Fruit fly (Drosophila melanogaster) whole organism, embryonic: ENCODE measurements around the gene HDAC4.

Source experiments
- Abd-B ChIP-seq: fragments of 200-800 bp; sonication (Bioruptor generic); optimal IDR thresholded peaks from 2 replicates; lab custom pipeline; 2018; ENCODE audit warnings: missing biosample characterization, mild to moderate bottlenecking, missing genetic modification characterization, moderate library complexity
- Antp ChIP-seq: fragments of 200-800 bp; sonication (Bioruptor generic); optimal IDR thresholded peaks from 3 replicates; lab custom pipeline; 2016; ENCODE audit warnings: missing biosample characterization, missing genetic modification characterization
- Awh ChIP-seq: fragments of 200-800 bp; sonication (Bioruptor generic); IDR thresholded peaks from 2 replicates; pipeline ENCODE4, ENCODE4 v1.3.6; 2022; ENCODE audit warnings: missing biosample characterization, missing genetic modification characterization
- B-H2 ChIP-seq: fragments of 200-800 bp; sonication (Bioruptor generic); optimal IDR thresholded peaks from 2 replicates; lab custom pipeline; 2018; ENCODE audit warnings: missing biosample characterization, mild to moderate bottlenecking, missing genetic modification characterization
- Bdp1 ChIP-seq: fragments of 200-800 bp; sonication (Bioruptor generic); optimal IDR thresholded peaks from 3 replicates; lab custom pipeline; 2016; ENCODE audit warnings: missing biosample characterization, missing genetic modification characterization
- BtbVII ChIP-seq: fragments of 200-800 bp; sonication (Bioruptor generic); optimal IDR thresholded peaks from 3 replicates; lab custom pipeline; 2017; ENCODE audit warnings: missing biosample characterization, mild to moderate bottlenecking, missing genetic modification characterization
- CG10979 ChIP-seq: fragments of 200-800 bp; sonication (Bioruptor generic); optimal IDR thresholded peaks from 2 replicates; lab custom pipeline; 2018; ENCODE audit warnings: missing biosample characterization, mild to moderate bottlenecking, missing genetic modification characterization, moderate library complexity
- CG12104 ChIP-seq: fragments of 200-800 bp; sonication (Bioruptor generic); optimal IDR thresholded peaks from 3 replicates; lab custom pipeline; 2016; ENCODE audit warnings: missing biosample characterization, missing genetic modification characterization
- CG17802 ChIP-seq: fragments of 200-800 bp; sonication (Bioruptor generic); optimal IDR thresholded peaks from 2 replicates; lab custom pipeline; 2018; ENCODE audit warnings: missing biosample characterization, mild to moderate bottlenecking, missing genetic modification characterization, moderate library complexity
- CG17829 ChIP-seq: fragments of 200-800 bp; optimal IDR thresholded peaks from 2 replicates; lab custom pipeline; 2019; ENCODE audit warnings: missing biosample characterization, mild to moderate bottlenecking, missing genetic modification characterization, moderate library complexity
- CG2116 ChIP-seq: fragments of 200-800 bp; sonication (Bioruptor generic); optimal IDR thresholded peaks from 3 replicates; lab custom pipeline; 2018; ENCODE audit warnings: missing biosample characterization, mild to moderate bottlenecking, missing genetic modification characterization
- CG2202 ChIP-seq: fragments of 200-800 bp; sonication (Bioruptor generic); optimal IDR thresholded peaks from 2 replicates; lab custom pipeline; 2018; ENCODE audit warnings: missing biosample characterization, mild to moderate bottlenecking, missing genetic modification characterization
- CG3838 ChIP-seq: fragments of 200-800 bp; sonication (Bioruptor generic); optimal IDR thresholded peaks from 3 replicates; lab custom pipeline; 2016; ENCODE audit warnings: missing biosample characterization, missing genetic modification characterization
- CG5953 ChIP-seq: fragments of 200-800 bp; sonication (Bioruptor generic); IDR thresholded peaks from 2 replicates; pipeline ENCODE4 v1.3.6; 2022; ENCODE audit warnings: missing biosample characterization, missing genetic modification characterization
- CG8359 ChIP-seq: fragments of 200-800 bp; sonication (Bioruptor generic); optimal IDR thresholded peaks from 2 replicates; lab custom pipeline; 2017; ENCODE audit warnings: missing biosample characterization, mild to moderate bottlenecking, missing genetic modification characterization, borderline replicate concordance
- CG8388 ChIP-seq: fragments of 200-800 bp; sonication (Bioruptor generic); optimal IDR thresholded peaks from 2 replicates; lab custom pipeline; 2019; ENCODE audit warnings: missing biosample characterization, mild to moderate bottlenecking, missing genetic modification characterization, moderate library complexity
- CG9932 ChIP-seq: fragments of 200-800 bp; sonication (Bioruptor generic); IDR thresholded peaks from 2 replicates; pipeline ENCODE4 v1.3.6; 2022; ENCODE audit warnings: missing biosample characterization, missing genetic modification characterization
- Eip74EF ChIP-seq, 2 experiments: fragments of 200-800 bp in 1 of 2; fragments of >200 bp in 1 of 2; sonication (Bioruptor generic) in 1 of 2; optimal IDR thresholded peaks; 2 replicates each; lab custom pipeline; 2017 to 2019; ENCODE audit warnings: missing biosample characterization in 2 of 2, missing genetic modification characterization in 2 of 2, mild to moderate bottlenecking in 1 of 2, moderate library complexity in 1 of 2
- Ets65A ChIP-seq: fragments of 200-800 bp; sonication (Bioruptor generic); peaks from one replicate; lab custom pipeline; 2016; ENCODE audit warnings: missing biosample characterization, missing genetic modification characterization
- HLH3B ChIP-seq: fragments of 200-800 bp; sonication (Bioruptor generic); IDR thresholded peaks from 2 replicates; pipeline ENCODE4 v1.3.6; 2022; ENCODE audit warnings: missing biosample characterization, missing genetic modification characterization
- Hr3 ChIP-seq: fragments of 200-800 bp; sonication (Bioruptor generic); optimal IDR thresholded peaks from 3 replicates; lab custom pipeline; 2016; ENCODE audit warnings: missing biosample characterization, missing genetic modification characterization
- Med ChIP-seq: fragments of 200-800 bp; sonication (Bioruptor generic); peaks from one replicate; lab custom pipeline; 2016; ENCODE audit warnings: missing biosample characterization, missing genetic modification characterization, mild to moderate bottlenecking, inconsistent platforms, moderate library complexity
- Mrtf ChIP-seq: fragments of 200-800 bp; sonication (Bioruptor generic); IDR thresholded peaks from 3 replicates; pipeline ENCODE4 v1.3.6; 2022; ENCODE audit warnings: missing biosample characterization, missing genetic modification characterization
- Rx ChIP-seq: fragments of 200-800 bp; sonication (Bioruptor generic); IDR thresholded peaks from 2 replicates; pipeline ENCODE4 v1.3.6; 2022; ENCODE audit warnings: missing biosample characterization, missing genetic modification characterization
- Sox102F ChIP-seq: fragments of 200-800 bp; sonication (Bioruptor generic); optimal IDR thresholded peaks from 2 replicates; lab custom pipeline; 2018; ENCODE audit warnings: missing biosample characterization, mild to moderate bottlenecking, missing genetic modification characterization, moderate library complexity
- Ssrp ChIP-seq: fragments of 200-800 bp; sonication (Bioruptor generic); optimal IDR thresholded peaks from 2 replicates; lab custom pipeline; 2018; ENCODE audit warnings: missing biosample characterization, mild to moderate bottlenecking, missing genetic modification characterization, moderate library complexity
- Xbp1 ChIP-seq: fragments of 200-800 bp; sonication (Bioruptor generic); optimal IDR thresholded peaks from 3 replicates; lab custom pipeline; 2016; ENCODE audit warnings: missing biosample characterization, mild to moderate bottlenecking, missing genetic modification characterization
- cad ChIP-seq: fragments of >200 bp; optimal IDR thresholded peaks from 2 replicates; lab custom pipeline; 2017; ENCODE audit warnings: missing biosample characterization, missing genetic modification characterization
- chinmo ChIP-seq: fragments of 200-800 bp; sonication (Bioruptor generic); IDR thresholded peaks from 4 replicates; pipeline ENCODE4 v1.3.6; 2022; ENCODE audit warnings: missing biosample characterization, missing genetic modification characterization; ENCODE audit not compliant: partially characterized antibody
- da ChIP-seq: fragments of 200-800 bp; sonication (Bioruptor generic); optimal IDR thresholded peaks from 2 replicates; lab custom pipeline; 2016; ENCODE audit warnings: missing biosample characterization, missing genetic modification characterization
- dpn ChIP-seq, 2 experiments: fragments of 200-800 bp; sonication (Bioruptor generic); optimal IDR thresholded peaks; 3 replicates each; lab custom pipeline; 2016; ENCODE audit warnings: missing biosample characterization in 2 of 2, missing genetic modification characterization in 2 of 2
- en ChIP-seq: fragments of 200-800 bp; sonication (Bioruptor generic); optimal IDR thresholded peaks from 2 replicates; lab custom pipeline; 2016; ENCODE audit warnings: missing biosample characterization, missing genetic modification characterization
- grau ChIP-seq: fragments of 200-800 bp; optimal IDR thresholded peaks from 3 replicates; lab custom pipeline; 2019; ENCODE audit warnings: missing biosample characterization, mild to moderate bottlenecking, missing genetic modification characterization, moderate library complexity
- ham ChIP-seq: fragments of 200-800 bp; sonication (Bioruptor generic); IDR thresholded peaks from 2 replicates; pipeline ENCODE4 v1.3.6; 2022; ENCODE audit warnings: missing biosample characterization, missing genetic modification characterization
- hb ChIP-seq: fragments of 200-800 bp; sonication (Bioruptor generic); IDR thresholded peaks from 3 replicates; pipeline ENCODE4 v1.3.6; 2022; ENCODE audit warnings: missing biosample characterization, missing genetic modification characterization; ENCODE audit not compliant: partially characterized antibody
- insv ChIP-seq, 2 experiments: fragments of 200-800 bp; sonication (Bioruptor generic); optimal IDR thresholded peaks; 3 replicates each; lab custom pipeline; 2016 to 2018; ENCODE audit warnings: missing biosample characterization in 2 of 2, missing genetic modification characterization in 2 of 2
- lmd ChIP-seq: fragments of 200-800 bp; sonication (Bioruptor generic); IDR thresholded peaks from 2 replicates; pipeline ENCODE4 v1.3.6; 2022; ENCODE audit warnings: missing biosample characterization, missing genetic modification characterization
- mirr ChIP-seq: fragments of 200-800 bp; sonication (Bioruptor generic); optimal IDR thresholded peaks from 3 replicates; lab custom pipeline; 2018; ENCODE audit warnings: missing biosample characterization, mild to moderate bottlenecking, missing genetic modification characterization
- nau ChIP-seq: fragments of 200-800 bp; sonication (Bioruptor generic); optimal IDR thresholded peaks from 3 replicates; lab custom pipeline; 2017; ENCODE audit warnings: missing biosample characterization, mild to moderate bottlenecking, missing genetic modification characterization, missing genetic modification reagents
- psq ChIP-seq: fragments of 200-800 bp; sonication (Bioruptor generic); optimal IDR thresholded peaks from 2 replicates; lab custom pipeline; 2017; ENCODE audit warnings: missing biosample characterization, missing genetic modification characterization
- row ChIP-seq: fragments of 200-800 bp; sonication (Bioruptor generic); IDR thresholded peaks from 3 replicates; pipeline ENCODE4 v1.3.6; 2022; ENCODE audit warnings: missing biosample characterization, missing genetic modification characterization
- sc ChIP-seq, 3 experiments: fragments of >200 bp in 2 of 3; fragments of 200-800 bp in 1 of 3; sonication (Bioruptor generic) in 1 of 3; optimal IDR thresholded peaks; 2 replicates in 2 of 3; 3 replicates in 1 of 3; lab custom pipeline; 2017; ENCODE audit warnings: mild to moderate bottlenecking in 1 of 3, missing biosample characterization in 1 of 3, missing genetic modification characterization in 1 of 3, missing genetic modification reagents in 1 of 3
- scrt ChIP-seq: fragments of 200-800 bp; sonication (Bioruptor generic); optimal IDR thresholded peaks from 2 replicates; lab custom pipeline; 2018; ENCODE audit warnings: missing biosample characterization, mild to moderate bottlenecking, missing genetic modification characterization, moderate library complexity
- so ChIP-seq: fragments of 200-800 bp; sonication (Bioruptor generic); IDR thresholded peaks from 3 replicates; pipeline ENCODE4 v1.3.6; 2022; ENCODE audit warnings: missing biosample characterization, missing genetic modification characterization
- sob ChIP-seq: fragments of 200-800 bp; sonication (Bioruptor generic); IDR thresholded peaks from 2 replicates; pipeline ENCODE4 v1.3.6; 2022; ENCODE audit warnings: missing biosample characterization, missing genetic modification characterization
- ttk ChIP-seq: fragments of 200-800 bp; sonication (Bioruptor generic); IDR thresholded peaks from 2 replicates; pipeline ENCODE4 v2.1.2; 2022; ENCODE audit warnings: missing biosample characterization, missing genetic modification characterization
- twi ChIP-seq: fragments of 200-800 bp; optimal IDR thresholded peaks from 2 replicates; lab custom pipeline; 2019; ENCODE audit warnings: missing biosample characterization, mild to moderate bottlenecking, missing genetic modification characterization, moderate library complexity
- unc-4 ChIP-seq: fragments of 200-800 bp; sonication (Bioruptor generic); IDR thresholded peaks from 2 replicates; pipeline ENCODE4 v1.3.6; 2022; ENCODE audit warnings: missing biosample characterization, missing genetic modification characterization; ENCODE audit not compliant: partially characterized antibody
- z ChIP-seq: fragments of 200-800 bp; sonication (Bioruptor generic); IDR thresholded peaks from 3 replicates; pipeline ENCODE4 v1.3.6; 2022; ENCODE audit warnings: missing biosample characterization, missing genetic modification characterization
- zf30C ChIP-seq: fragments of 200-800 bp; sonication (Bioruptor generic); optimal IDR thresholded peaks from 3 replicates; lab custom pipeline; 2018; ENCODE audit warnings: missing biosample characterization, mild to moderate bottlenecking, missing genetic modification characterization
- zfh1 ChIP-seq: fragments of 200-800 bp; sonication (Bioruptor generic); IDR thresholded peaks from 3 replicates; pipeline ENCODE4 v1.3.6; 2022; ENCODE audit warnings: missing biosample characterization, missing genetic modification characterization

Gene HDAC4

dm6 chrX:13221311-13221710 is 64.1 kb downstream of the HDAC4 start (continued):
- no peak for TF ChIP-seq Rx (GFP tag; lab: Robert Waterston, UW)
- TF ChIP-seq da = no peak
- TF ChIP-seq Hr3 (GFP tag; lab: Kevin White, UChicago) = no peak
- no peak for TF ChIP-seq CG9932 (GFP tag; lab: Robert Waterston, UW)
- 0 out of 3 replicates have a peak, but pooled peaks have one; percentile 4 for TF ChIP-seq zfh1
- TF ChIP-seq Xbp1 (GFP tag; lab: Kevin White, UChicago) = peak; percentile 26
- no peak for TF ChIP-seq hb (GFP tag; lab: Robert Waterston, UW)
- no peak for TF ChIP-seq z
- no peak for TF ChIP-seq CG2202 (tag; lab: Kevin White, UChicago)
- peak; percentile 47 for TF ChIP-seq zf30C (GFP tag; lab: Kevin White, UChicago)
- no peak for TF ChIP-seq Abd-B (GFP tag; lab: Kevin White, UChicago)
- TF ChIP-seq row (GFP tag; lab: Robert Waterston, UW) = peak; percentile 25; the same call in 2 of the 3 replicates
- no peak for TF ChIP-seq sc (optimal IDR thresholded peaks at IDR 0.05; lab: Kevin White, UChicago)
- no peak for TF ChIP-seq sc (GFP tag; optimal IDR thresholded peaks at IDR 0.05; lab: Kevin White, UChicago)
- TF ChIP-seq mirr (GFP tag; lab: Kevin White, UChicago) = no peak
- no peak for TF ChIP-seq unc-4
- no peak for TF ChIP-seq psq
- no peak for TF ChIP-seq CG17802 (tag; lab: Kevin White, UChicago)
- no peak for TF ChIP-seq sob (GFP tag; lab: Robert Waterston, UW)
- TF ChIP-seq CG12104 (GFP tag; lab: Kevin White, UChicago) = no peak
- no peak for TF ChIP-seq scrt
- TF ChIP-seq cad (GFP tag; lab: Kevin White, UChicago) = no peak
- no peak for TF ChIP-seq Awh
- no peak for TF ChIP-seq Antp (GFP tag; lab: Kevin White, UChicago)
- TF ChIP-seq grau (tag; lab: Kevin White, UChicago) = no peak
- TF ChIP-seq Ets65A = peak; percentile 18
- no peak for TF ChIP-seq ham (GFP tag; lab: Robert Waterston, UW)
- TF ChIP-seq Bdp1 (GFP tag; lab: Kevin White, UChicago) = no peak
- TF ChIP-seq lmd = no peak
- TF ChIP-seq HLH3B = peak; percentile 44
- no peak for TF ChIP-seq twi (tag; lab: Kevin White, UChicago)
- no peak for TF ChIP-seq so (GFP tag; lab: Robert Waterston, UW)
- TF ChIP-seq chinmo (GFP tag; lab: Robert Waterston, UW) = 0 out of 4 replicates have a peak, but pooled peaks have one; percentile 23
- TF ChIP-seq CG8388 (GFP tag; lab: Kevin White, UChicago) = peak; percentile 47
- peak in 1 of 2 experiments; percentile 1 for TF ChIP-seq dpn (GFP tag; optimal IDR thresholded peaks at IDR 0.05; lab: Kevin White, UChicago)
- TF ChIP-seq CG8359 (GFP tag; lab: Kevin White, UChicago) = peak; percentile 94
- 0 out of 2 replicates have a peak, but pooled peaks have one; percentile 17 for TF ChIP-seq ttk (GFP tag; lab: Robert Waterston, UW)
- peak; percentile 34 for TF ChIP-seq CG10979
- no peak for TF ChIP-seq CG2116 (GFP tag; lab: Kevin White, UChicago)
- no peak for TF ChIP-seq Mrtf
- TF ChIP-seq CG17829 (tag; lab: Kevin White, UChicago) = peak; percentile 12
- TF ChIP-seq Sox102F (GFP tag; lab: Kevin White, UChicago) = peak; percentile 37
- no peak for TF ChIP-seq insv (GFP tag; optimal IDR thresholded peaks at IDR 0.05; lab: Kevin White, UChicago)
- TF ChIP-seq CG3838 (GFP tag; lab: Kevin White, UChicago) = no peak
- TF ChIP-seq CG5953 = no peak; the same call in 1 of the 2 replicates
- no peak for TF ChIP-seq en (GFP tag; lab: Kevin White, UChicago)
- no peak for TF ChIP-seq B-H2 (GFP tag; lab: Kevin White, UChicago)
- TF ChIP-seq nau (GFP tag; lab: Kevin White, UChicago) = no peak
- no peak for TF ChIP-seq Eip74EF (GFP tag; optimal IDR thresholded peaks at IDR 0.05; lab: Kevin White, UChicago)
- no peak for TF ChIP-seq BtbVII (GFP tag; lab: Kevin White, UChicago)
- TF ChIP-seq Ssrp (tag; lab: Kevin White, UChicago) = peak; percentile 24
- peak; percentile 53 for TF ChIP-seq Med
